Fruit fly (Drosophila melanogaster): ENCODE measurements around the gene Myc.
A peak's percentile ranks its signal among the peaks of the same experiment; 100 is the strongest.

The Myc gene

dm6 chrX:3427614-3427965 is 54.6 kb downstream of the Myc start (continued):
- TF ChIP-seq Asciz (GFP tag; optimal IDR thresholded peaks at IDR 0.05) = no peak
- TF ChIP-seq ap (GFP tag; IDR thresholded peaks at IDR 0.05) = no peak
- no peak for TF ChIP-seq C15 (GFP tag; IDR thresholded peaks at IDR 0.05)
- TF ChIP-seq ac (GFP tag; optimal IDR thresholded peaks at IDR 0.05) = peak; percentile 95
- TF ChIP-seq HmgZ (tag; optimal IDR thresholded peaks at IDR 0.05) = peak; percentile 53
- TF ChIP-seq Ets97D (GFP tag; optimal IDR thresholded peaks at IDR 0.05) = peak; percentile 29
- peak; percentile 53; the same call in 1 of the 3 replicates for TF ChIP-seq H15 (GFP tag; IDR thresholded peaks at IDR 0.05)
- no peak for TF ChIP-seq gce (GFP tag; IDR thresholded peaks at IDR 0.05)
- peak; percentile 77 for TF ChIP-seq Hr3 (GFP tag; optimal IDR thresholded peaks at IDR 0.05)
- peak; percentile 75 to 82 for TF ChIP-seq Hr51 (GFP tag; optimal IDR thresholded peaks at IDR 0.05)
- no peak for TF ChIP-seq Nf-YC (tag; optimal IDR thresholded peaks at IDR 0.05)
- TF ChIP-seq PHDP (tag; optimal IDR thresholded peaks at IDR 0.05) = peak; percentile 72
- peak; percentile 92 for TF ChIP-seq Elba2 (GFP tag; optimal IDR thresholded peaks at IDR 0.05)
- TF ChIP-seq Sox102F (GFP tag; optimal IDR thresholded peaks at IDR 0.05) = peak; percentile 86
- TF ChIP-seq Dbx (GFP tag; IDR thresholded peaks at IDR 0.05) = 0 out of 3 replicates have a peak, but pooled peaks have one; percentile 22
- TF ChIP-seq CG10147 (GFP tag; optimal IDR thresholded peaks at IDR 0.05) = no peak
- TF ChIP-seq CG15601 (tag; optimal IDR thresholded peaks at IDR 0.05) = peak; percentile 69
- TF ChIP-seq pros (GFP tag; optimal IDR thresholded peaks at IDR 0.05) = no peak
- peak; percentile 68 for TF ChIP-seq CG8089 (GFP tag; optimal IDR thresholded peaks at IDR 0.05)
- no peak for TF ChIP-seq CG6175 (GFP tag; IDR thresholded peaks at IDR 0.05)
- TF ChIP-seq CG1602 (GFP tag; optimal IDR thresholded peaks at IDR 0.05) = peak; percentile 84
- TF ChIP-seq CG14860 (GFP tag; IDR thresholded peaks at IDR 0.05; ENCODE audit: partially characterized antibody) = no peak
- TF ChIP-seq CG1647 (GFP tag; optimal IDR thresholded peaks at IDR 0.05) = no peak
- TF ChIP-seq Hsf (GFP tag; optimal IDR thresholded peaks at IDR 0.05) = peak; percentile 89
- peak; percentile 57; the same call in 1 of the 2 replicates for TF ChIP-seq Awh (GFP tag; IDR thresholded peaks at IDR 0.05)
- TF ChIP-seq D19B (GFP tag; optimal IDR thresholded peaks at IDR 0.05) = no peak
- no peak for TF ChIP-seq mld (GFP tag; IDR thresholded peaks at IDR 0.05; ENCODE audit: partially characterized antibody)
- peak; percentile 68 for TF ChIP-seq CHES-1-like (GFP tag; optimal IDR thresholded peaks at IDR 0.05)
- peak; percentile 56; the same call in 1 of the 2 replicates for TF ChIP-seq CG5953 (GFP tag; IDR thresholded peaks at IDR 0.05)
- TF ChIP-seq Antp (GFP tag; optimal IDR thresholded peaks at IDR 0.05) = peak; percentile 53
- peak; percentile 49 for TF ChIP-seq shn (GFP tag; optimal IDR thresholded peaks at IDR 0.05)
- TF ChIP-seq zf30C (GFP tag; optimal IDR thresholded peaks at IDR 0.05) = peak; percentile 97
- TF ChIP-seq CG17568 (GFP tag; optimal IDR thresholded peaks at IDR 0.05) = peak; percentile 52
- no peak for TF ChIP-seq rib (GFP tag; IDR thresholded peaks at IDR 0.05)
- TF ChIP-seq phol (tag; optimal IDR thresholded peaks at IDR 0.05) = peak; percentile 67
- TF ChIP-seq CG7786 (GFP tag; optimal IDR thresholded peaks at IDR 0.05) = peak; percentile 72
- TF ChIP-seq dysf (GFP tag; IDR thresholded peaks at IDR 0.05) = peak; percentile 47; the same call in 1 of the 3 replicates
- TF ChIP-seq Ravus (GFP tag; IDR thresholded peaks at IDR 0.05) = no peak
- peak; percentile 65 for TF ChIP-seq CG32772 (GFP tag; IDR thresholded peaks at IDR 0.05)
- TF ChIP-seq CG12744 (GFP tag; optimal IDR thresholded peaks at IDR 0.05) = peak; percentile 83
- TF ChIP-seq aop (GFP tag; IDR thresholded peaks at IDR 0.05) = 0 out of 2 replicates have a peak, but pooled peaks have one; percentile 20
- no peak for TF ChIP-seq emc (GFP tag; optimal IDR thresholded peaks at IDR 0.05)
- no peak for TF ChIP-seq Gsc (GFP tag; IDR thresholded peaks at IDR 0.05)
- no peak for TF ChIP-seq BEAF-32 (GFP tag; optimal IDR thresholded peaks at IDR 0.05)
- TF ChIP-seq croc (GFP tag; conservative IDR thresholded peaks at IDR 0.05) = peak; percentile 68
- TF ChIP-seq Blimp-1 (GFP tag; optimal IDR thresholded peaks at IDR 0.05) = peak; percentile 78
- no peak for TF ChIP-seq CG3281 (GFP tag; optimal IDR thresholded peaks at IDR 0.05)
- no peak for TF ChIP-seq CG2199 (GFP tag; IDR thresholded peaks at IDR 0.05)
- TF ChIP-seq CG4707 (GFP tag; optimal IDR thresholded peaks at IDR 0.05) = peak; percentile 58
- TF ChIP-seq Mes4 (GFP tag; optimal IDR thresholded peaks at IDR 0.05) = peak; percentile 73
- no peak for TF ChIP-seq nau (GFP tag; optimal IDR thresholded peaks at IDR 0.05)
